Worm (Caenorhabditis elegans) whole organism, L4/young adult: Measurements from ENCODE around the gene nth-1.

ENCODE experiments used
- W03F9.2 ChIP-seq: fragments of 150-350 bp; optimal IDR thresholded peaks from 2 replicates; lab custom pipeline; 2014; ENCODE audit warnings: missing biosample characterization, missing genetic modification characterization
- dao-5 ChIP-seq: sonication (generic microtip); optimal IDR thresholded peaks from 2 replicates; lab custom pipeline; 2016; ENCODE audit warnings: missing genotype, missing genetic modification characterization, moderate library complexity, missing compliant biosample characterization
- him-1 ChIP-seq: sonication (generic microtip); optimal IDR thresholded peaks from 2 replicates; lab custom pipeline; 2016; ENCODE audit warnings: missing genotype, missing genetic modification reagents, missing genetic modification characterization, missing compliant biosample characterization

- TF ChIP-seq dao-5 (no peak), him-1 (tag; lab: Kevin White, UChicago) (no peak), W03F9.2 (no peak)
Measured at ce11 chrIII:4257896-4258295, 36.2 kb downstream of the nth-1 start.
